Worm (Caenorhabditis elegans) whole organism, L2 larva: ENCODE results near the gene lys-8.

Source experiments
- C34F6.9 ChIP-seq: fragments of 150-350 bp; optimal IDR thresholded peaks from 2 replicates; lab custom pipeline; 2014; ENCODE audit warnings: missing biosample characterization, missing genetic modification characterization
- F13H6.1 ChIP-seq: sonication (generic microtip); optimal IDR thresholded peaks from 2 replicates; lab custom pipeline; 2016; ENCODE audit warnings: missing genetic modification characterization, missing compliant biosample characterization
- R02D3.7 ChIP-seq: fragments of 150-350 bp; optimal IDR thresholded peaks from 2 replicates; lab custom pipeline; 2014; ENCODE audit warnings: missing biosample characterization, missing genetic modification characterization
- ZK546.5 ChIP-seq: sonication (generic microtip); optimal IDR thresholded peaks from 2 replicates; lab custom pipeline; 2017; ENCODE audit warnings: missing biosample characterization, missing genetic modification characterization
- alr-1 ChIP-seq: fragments of 150-350 bp; optimal IDR thresholded peaks from 2 replicates; lab custom pipeline; 2014; ENCODE audit warnings: missing biosample characterization, missing genetic modification characterization
- aly-2 ChIP-seq: fragments of 150-350 bp; optimal IDR thresholded peaks from 2 replicates; lab custom pipeline; 2014; ENCODE audit warnings: missing biosample characterization, missing genetic modification characterization
- ama-1 ChIP-seq: fragments of 150-350 bp; optimal IDR thresholded peaks from 2 replicates; lab custom pipeline; 2018; ENCODE audit warnings: inconsistent platforms
- ceh-82 ChIP-seq: fragments of 150-350 bp; optimal IDR thresholded peaks from 2 replicates; lab custom pipeline; 2014; ENCODE audit warnings: missing biosample characterization, missing genetic modification characterization
- dmd-4 ChIP-seq: sonication (generic microtip); optimal IDR thresholded peaks from 2 replicates; lab custom pipeline; 2017; ENCODE audit warnings: missing biosample characterization, missing genetic modification characterization
- egl-27 ChIP-seq: sonication (generic microtip); optimal IDR thresholded peaks from 3 replicates; lab custom pipeline; 2017; ENCODE audit warnings: missing biosample characterization, missing genetic modification reagents, missing genetic modification characterization
- elt-1 ChIP-seq: fragments of 150-350 bp; optimal IDR thresholded peaks from 2 replicates; lab custom pipeline; 2014; ENCODE audit warnings: missing biosample characterization, missing genetic modification characterization
- elt-3 ChIP-seq: sonication (generic microtip); optimal IDR thresholded peaks from 2 replicates; lab custom pipeline; 2017; ENCODE audit warnings: missing biosample characterization, missing genetic modification characterization
- fos-1 ChIP-seq: fragments of 150-350 bp; optimal IDR thresholded peaks from 2 replicates; lab custom pipeline; 2014; ENCODE audit warnings: missing biosample characterization, missing genetic modification characterization
- lin-11 ChIP-seq: fragments of 150-350 bp; sonication (generic microtip); optimal IDR thresholded peaks from 2 replicates; lab custom pipeline; 2014; ENCODE audit warnings: missing biosample characterization, missing genetic modification characterization, inconsistent platforms, mixed read lengths
- lin-39 ChIP-seq: fragments of 150-350 bp; optimal IDR thresholded peaks from 2 replicates; lab custom pipeline; 2014; ENCODE audit warnings: missing biosample characterization, missing genetic modification reagents, missing genetic modification characterization
- lsy-2 ChIP-seq, 2 experiments: fragments of 150-350 bp in 1 of 2; sonication (generic microtip) in 1 of 2; optimal IDR thresholded peaks; 2 replicates each; lab custom pipeline; 2014 to 2017; ENCODE audit warnings: missing biosample characterization in 2 of 2, missing genetic modification characterization in 2 of 2
- mab-5 ChIP-seq: fragments of 150-350 bp; optimal IDR thresholded peaks from 2 replicates; lab custom pipeline; 2014; ENCODE audit warnings: missing biosample characterization, missing genetic modification characterization
- mdl-1 ChIP-seq, 2 experiments: fragments of 150-350 bp in 1 of 2; sonication (generic microtip) in 1 of 2; optimal IDR thresholded peaks; 2 replicates each; lab custom pipeline; 2017; ENCODE audit warnings: missing biosample characterization in 2 of 2, missing genetic modification characterization in 2 of 2
- nhr-10 ChIP-seq: sonication (generic microtip); optimal IDR thresholded peaks from 2 replicates; lab custom pipeline; 2017; ENCODE audit warnings: missing biosample characterization, missing genetic modification characterization
- nhr-11 ChIP-seq: fragments of 150-350 bp; optimal IDR thresholded peaks from 2 replicates; lab custom pipeline; 2014; ENCODE audit warnings: missing biosample characterization, missing genetic modification characterization
- nhr-12 ChIP-seq: fragments of 150-350 bp; optimal IDR thresholded peaks from 2 replicates; lab custom pipeline; 2014; ENCODE audit warnings: missing biosample characterization, missing genetic modification characterization
- nhr-129 ChIP-seq: fragments of 150-350 bp; optimal IDR thresholded peaks from 2 replicates; lab custom pipeline; 2014; ENCODE audit warnings: missing biosample characterization, missing genetic modification characterization
- nhr-21 ChIP-seq: fragments of 150-350 bp; optimal IDR thresholded peaks from 2 replicates; lab custom pipeline; 2014; ENCODE audit warnings: missing biosample characterization, missing genetic modification characterization
- nhr-23 ChIP-seq: fragments of 150-350 bp; optimal IDR thresholded peaks from 2 replicates; lab custom pipeline; 2014; ENCODE audit warnings: missing biosample characterization, missing genetic modification reagents, missing genetic modification characterization
- nhr-237 ChIP-seq: fragments of 150-350 bp; optimal IDR thresholded peaks from 2 replicates; lab custom pipeline; 2014; ENCODE audit warnings: missing biosample characterization, missing genetic modification characterization
- nhr-25 ChIP-seq: fragments of 150-350 bp; sonication (generic microtip); optimal IDR thresholded peaks from 3 replicates; lab custom pipeline; 2014; ENCODE audit warnings: missing biosample characterization, missing genetic modification characterization
- nhr-6 ChIP-seq: fragments of 150-350 bp; optimal IDR thresholded peaks from 2 replicates; lab custom pipeline; 2014; ENCODE audit warnings: missing biosample characterization, missing genetic modification characterization
- nhr-77 ChIP-seq: fragments of 150-350 bp; optimal IDR thresholded peaks from 2 replicates; lab custom pipeline; 2014; ENCODE audit warnings: missing biosample characterization, missing genetic modification characterization
- peb-1 ChIP-seq: fragments of 150-350 bp; optimal IDR thresholded peaks from 2 replicates; lab custom pipeline; 2014; ENCODE audit warnings: missing biosample characterization, missing genetic modification characterization
- sem-4 ChIP-seq: fragments of 150-350 bp; optimal IDR thresholded peaks from 2 replicates; lab custom pipeline; 2014; ENCODE audit warnings: missing biosample characterization, missing genetic modification reagents, missing genetic modification characterization
- skn-1 ChIP-seq: sonication (generic microtip); optimal IDR thresholded peaks from 2 replicates; lab custom pipeline; 2017; ENCODE audit warnings: missing biosample characterization, missing genetic modification characterization
- sma-3 ChIP-seq: sonication (generic microtip); optimal IDR thresholded peaks from 2 replicates; lab custom pipeline; 2016; ENCODE audit warnings: missing genetic modification reagents, missing genetic modification characterization, missing compliant biosample characterization
- snpc-4 ChIP-seq: fragments of 150-350 bp; optimal IDR thresholded peaks from 2 replicates; lab custom pipeline; 2014; ENCODE audit warnings: missing biosample characterization, missing genetic modification characterization
- unc-39 ChIP-seq: fragments of 150-350 bp; optimal IDR thresholded peaks from 2 replicates; lab custom pipeline; 2014; ENCODE audit warnings: missing biosample characterization, missing genetic modification characterization
- unc-55 ChIP-seq: fragments of 150-350 bp; sonication (generic microtip); optimal IDR thresholded peaks from 3 replicates; lab custom pipeline; 2014; ENCODE audit warnings: missing biosample characterization, missing genetic modification reagents, missing genetic modification characterization
- ztf-1 ChIP-seq: fragments of 200-800 bp; sonication (Bioruptor generic); conservative IDR thresholded peaks from 2 replicates; pipeline ENCODE4 v1.3.6; 2022; ENCODE audit warnings: missing genetic modification characterization, missing compliant biosample characterization
- ztf-11 ChIP-seq: sonication (generic microtip); optimal IDR thresholded peaks from 2 replicates; lab custom pipeline; 2017; ENCODE audit warnings: missing biosample characterization, missing genetic modification characterization
- ztf-4 ChIP-seq: fragments of 150-350 bp; optimal IDR thresholded peaks from 2 replicates; lab custom pipeline; 2014; ENCODE audit warnings: missing biosample characterization, missing genetic modification characterization

The lys-8 gene

DNA sequence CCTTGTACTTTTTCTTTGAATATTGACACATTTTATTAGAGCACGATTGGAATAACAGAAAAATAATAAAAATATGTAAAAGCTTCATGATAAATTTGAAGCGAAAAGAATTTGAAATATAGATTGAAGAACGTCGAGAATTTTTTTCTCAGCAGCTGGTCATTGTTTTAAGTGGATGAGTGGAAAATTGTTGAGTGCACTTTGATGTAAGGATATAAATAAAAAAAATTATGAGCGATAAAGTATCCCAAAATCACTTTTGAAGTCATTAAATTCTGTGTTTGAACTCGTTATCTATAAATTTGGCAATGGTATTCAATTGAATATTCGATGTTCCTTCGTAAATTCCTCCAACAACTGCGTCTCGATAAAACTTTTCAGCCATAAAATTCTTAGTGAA is 41.2 kb upstream of the lys-8 start, which contains the start of gene ins-13:
TSS of gene ins-13 (minus strand) at position 101 of the 400 bp plus-strand sequence.
- TF ChIP-seq dmd-4 (tag; lab: Kevin White, UChicago): no peak
- no peak for TF ChIP-seq ztf-1 (GFP tag; lab: Robert Waterston, UW)
- TF ChIP-seq elt-3 (tag; lab: Kevin White, UChicago): no peak
- no peak for TF ChIP-seq aly-2
- no peak for TF ChIP-seq ceh-82 (tag; lab: Kevin White, UChicago)
- TF ChIP-seq alr-1 (tag; lab: Kevin White, UChicago): no peak
- TF ChIP-seq lin-11 (tag; lab: Kevin White, UChicago): no peak
- TF ChIP-seq nhr-129 (tag; lab: Kevin White, UChicago): no peak
- TF ChIP-seq unc-39 (tag; lab: Kevin White, UChicago): no peak
- TF ChIP-seq nhr-77 (tag; lab: Kevin White, UChicago): no peak
- TF ChIP-seq mdl-1 (tag; optimal IDR thresholded peaks at IDR 0.05; lab: Kevin White, UChicago): no peak
- no peak for TF ChIP-seq nhr-11 (tag; lab: Kevin White, UChicago)
- TF ChIP-seq nhr-21 (tag; lab: Kevin White, UChicago): no peak
- TF ChIP-seq nhr-6 (tag; lab: Kevin White, UChicago): no peak
- no peak for TF ChIP-seq sem-4 (tag; lab: Kevin White, UChicago)
- no peak for TF ChIP-seq nhr-12 (tag; lab: Kevin White, UChicago)
- TF ChIP-seq sma-3: no peak

DNA sequence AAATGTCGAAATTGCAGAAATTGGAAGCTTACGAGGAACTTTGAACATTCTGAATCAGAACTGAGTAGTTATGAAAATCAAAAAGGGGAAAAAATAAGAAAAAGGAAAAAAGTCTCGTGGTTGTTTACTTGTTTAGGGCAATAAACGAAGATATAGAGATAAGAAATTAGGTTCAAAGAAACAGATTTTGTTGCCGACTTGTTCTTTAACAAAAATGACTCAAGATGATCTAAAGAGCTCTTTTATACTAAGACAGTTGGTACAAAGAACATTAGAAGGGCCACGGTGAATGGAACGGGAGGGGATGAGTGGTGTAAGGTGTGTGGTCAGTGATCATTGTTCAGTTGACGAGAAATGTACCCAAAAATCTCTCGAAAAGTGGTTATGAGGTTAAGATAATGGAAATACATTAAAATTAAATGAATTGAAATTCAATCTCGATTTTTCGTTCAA is 38.5 kb upstream of the lys-8 start, which contains the start of gene acdh-2:
TSS of gene acdh-2 (minus strand) at position 51 of the 453 bp plus-strand sequence.
- TF ChIP-seq dmd-4 (tag; lab: Kevin White, UChicago) (no peak), ztf-4 (no peak), aly-2 (no peak), nhr-25 (no peak), lsy-2 (tag; optimal IDR thresholded peaks at IDR 0.05; lab: Kevin White, UChicago) (no peak), nhr-129 (tag; lab: Kevin White, UChicago) (no peak), lin-39 (tag; lab: Kevin White, UChicago) (no peak), peb-1 (tag; lab: Kevin White, UChicago) (no peak)

DNA sequence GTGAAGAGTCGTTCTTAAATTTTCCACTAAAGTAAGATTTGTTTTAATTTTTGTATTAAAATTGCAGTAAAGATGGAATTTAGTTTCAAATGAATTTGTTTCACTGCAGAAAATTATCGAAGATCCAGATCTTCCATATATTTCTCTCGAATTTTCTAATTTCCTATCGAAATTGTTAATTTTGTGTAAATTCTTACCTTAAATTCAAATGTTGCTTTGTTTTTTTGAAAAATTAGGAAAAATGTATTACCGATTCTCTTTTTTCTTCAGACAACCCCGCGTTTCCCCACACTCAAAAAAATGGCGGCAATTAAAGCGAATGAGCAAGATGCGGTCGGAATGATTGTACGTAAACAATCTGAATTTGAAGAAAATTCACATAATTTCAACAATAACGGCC is 36.2 kb upstream of the lys-8 start, which contains the start of gene C17C3.6:
TSS of gene C17C3.6 (plus strand) at position 301 of the 400 bp plus-strand sequence.
- TF ChIP-seq mab-5 (tag; lab: Kevin White, UChicago): no peak
- TF ChIP-seq alr-1 (tag; lab: Kevin White, UChicago): no peak
- no peak for TF ChIP-seq elt-3 (tag; lab: Kevin White, UChicago)
- no peak for TF ChIP-seq fos-1
- no peak for TF ChIP-seq ztf-1 (GFP tag; lab: Robert Waterston, UW)
- no peak for TF ChIP-seq elt-1
- no peak for TF ChIP-seq ama-1
- TF ChIP-seq snpc-4 (tag; lab: Kevin White, UChicago): no peak
- TF ChIP-seq R02D3.7: no peak
- no peak for TF ChIP-seq mdl-1 (tag; optimal IDR thresholded peaks at IDR 0.05; lab: Kevin White, UChicago)
- TF ChIP-seq nhr-12 (tag; lab: Kevin White, UChicago): no peak
- no peak for TF ChIP-seq nhr-11 (tag; lab: Kevin White, UChicago)
- TF ChIP-seq unc-55 (GFP tag; lab: Kevin White, UChicago): no peak
- TF ChIP-seq ztf-11 (tag; lab: Kevin White, UChicago): no peak
- TF ChIP-seq nhr-25: no peak
- TF ChIP-seq sma-3: no peak
- no peak for TF ChIP-seq peb-1 (tag; lab: Kevin White, UChicago)

DNA sequence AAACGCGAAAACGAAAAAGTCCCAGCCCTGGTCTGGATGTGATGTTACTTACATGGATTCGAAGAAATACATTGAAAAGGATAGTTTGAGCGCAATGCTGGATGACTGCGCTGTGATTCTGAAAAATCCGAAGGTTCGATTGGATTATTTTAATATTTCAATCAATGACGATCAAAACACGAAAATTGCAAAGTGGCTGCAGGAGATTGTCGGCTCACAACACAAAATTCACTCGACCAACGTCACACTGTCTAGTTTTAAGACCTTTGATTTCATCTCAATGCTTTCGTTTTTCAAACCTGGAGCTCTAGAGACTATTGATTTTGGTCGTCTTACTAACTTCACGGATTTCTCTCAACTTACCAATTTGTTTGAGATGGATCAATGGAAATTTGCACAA is 34.5 kb upstream of the lys-8 start, which contains the start of gene C17C3.5:
TSS of gene C17C3.5 (plus strand) at position 301 of the 400 bp plus-strand sequence.
- TF ChIP-seq nhr-23 (tag; lab: Kevin White, UChicago) (no peak), nhr-25 (no peak), ZK546.5 (tag; lab: Kevin White, UChicago) (no peak), nhr-12 (tag; lab: Kevin White, UChicago) (no peak), ztf-11 (tag; lab: Kevin White, UChicago) (no peak), ztf-1 (GFP tag; lab: Robert Waterston, UW) (no peak), skn-1 (tag; lab: Kevin White, UChicago) (no peak), sma-3 (no peak), unc-55 (GFP tag; lab: Kevin White, UChicago) (no peak), C34F6.9 (tag; lab: Kevin White, UChicago) (no peak), nhr-129 (tag; lab: Kevin White, UChicago) (no peak), mab-5 (tag; lab: Kevin White, UChicago) (no peak), nhr-237 (tag; lab: Kevin White, UChicago) (no peak), F13H6.1 (tag; lab: Kevin White, UChicago) (no peak), sem-4 (tag; lab: Kevin White, UChicago) (no peak), egl-27 (no peak), elt-3 (tag; lab: Kevin White, UChicago) (no peak), aly-2 (no peak), nhr-10 (no peak)
